Fruit fly (Drosophila melanogaster) S2 (cell line): ENCODE data around the gene cona.

Source experiments
- CG8478 ChIP-seq: fragments of >200 bp; optimal IDR thresholded peaks from 2 replicates; lab custom pipeline; 2018
- CTCF ChIP-seq, 2 experiments: fragments of >200 bp; optimal IDR thresholded peaks; 2 replicates each; lab custom pipeline; 2018

DNA sequence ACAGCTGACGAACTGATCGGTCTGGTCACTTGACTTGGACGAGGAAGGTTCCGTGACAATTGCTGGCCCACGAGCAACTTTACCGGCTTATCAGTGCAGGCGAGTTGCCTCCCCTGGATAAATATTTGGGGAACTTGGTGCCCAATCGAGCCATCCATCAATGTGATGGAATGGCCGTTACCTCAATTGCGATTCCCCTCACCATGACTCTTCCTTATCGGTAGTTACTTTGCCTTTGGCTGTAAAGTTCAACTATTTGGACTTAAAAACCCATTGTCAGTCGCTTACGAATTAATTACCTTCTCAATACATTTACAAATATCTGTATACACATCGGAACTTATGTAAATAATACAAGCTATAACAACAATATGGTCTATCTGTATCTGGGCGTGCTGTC lies 4.2 kb downstream of the cona start, which contains the start of gene Vha100-4:
- no peak for TF ChIP-seq CG8478 (lab: Kevin White, UChicago)
- TF ChIP-seq CTCF (optimal IDR thresholded peaks at IDR 0.05; lab: Kevin White, UChicago) = no peak
